Fruit fly (Drosophila melanogaster): ENCODE results near the gene Nelf-E.

Gene Nelf-E

dm6 chr3L:8616935-8617334 is 16.3 kb upstream of the Nelf-E start, which contains the start of gene S-Lap1:
TSS of gene S-Lap1 (plus strand) at chr3L:8617235.
- TF ChIP-seq Jra (GFP tag; optimal IDR thresholded peaks at IDR 0.05) (no peak), Rel (GFP tag; optimal IDR thresholded peaks at IDR 0.05) (no peak), Rel (tag; optimal IDR thresholded peaks at IDR 0.05) (no peak), Hr83 (GFP tag; optimal IDR thresholded peaks at IDR 0.05; ENCODE audit: poor library complexity, severe bottlenecking) (no peak), lola (GFP tag; optimal IDR thresholded peaks at IDR 0.05) (no peak), sage (GFP tag; optimal IDR thresholded peaks at IDR 0.05) (no peak), Hr78 (GFP tag; optimal IDR thresholded peaks at IDR 0.05) (no peak), brk (GFP tag; optimal IDR thresholded peaks at IDR 0.05) (no peak), ey (GFP tag; optimal IDR thresholded peaks at IDR 0.05) (no peak), psq (GFP tag; optimal IDR thresholded peaks at IDR 0.05) (no peak), CG32264 (GFP tag; optimal IDR thresholded peaks at IDR 0.05) (no peak), GATAd (GFP tag; optimal IDR thresholded peaks at IDR 0.05) (no peak), pan (optimal IDR thresholded peaks at IDR 0.05) (no peak), HLH106 (tag; optimal IDR thresholded peaks at IDR 0.05) (no peak), rgr (GFP tag; optimal IDR thresholded peaks at IDR 0.05) (no peak), dsf (GFP tag; optimal IDR thresholded peaks at IDR 0.05; ENCODE audit: borderline replicate concordance) (no peak), Sp1 (GFP tag; optimal IDR thresholded peaks at IDR 0.05) (no peak), sv (GFP tag; optimal IDR thresholded peaks at IDR 0.05) (no peak), h (GFP tag; optimal IDR thresholded peaks at IDR 0.05) (no peak), dmrt93B (GFP tag; optimal IDR thresholded peaks at IDR 0.05) (no peak), Dfd (GFP tag; optimal IDR thresholded peaks at IDR 0.05) (no peak)

dm6 chr3L:8607449-8607848 is 6.8 kb upstream of the Nelf-E start:
- TF ChIP-seq h (GFP tag; optimal IDR thresholded peaks at IDR 0.05) (peak; percentile 20), foxo (GFP tag; optimal IDR thresholded peaks at IDR 0.05) (peak in 1 of 2 experiments; percentile 21), ey (GFP tag; optimal IDR thresholded peaks at IDR 0.05) (peak; percentile 34), CG9705 (GFP tag; optimal IDR thresholded peaks at IDR 0.05) (no peak), jim (GFP tag; optimal IDR thresholded peaks at IDR 0.05) (no peak), sv (GFP tag; optimal IDR thresholded peaks at IDR 0.05) (no peak), fru (GFP tag; optimal IDR thresholded peaks at IDR 0.05) (peak; percentile 15), CG32264 (GFP tag; optimal IDR thresholded peaks at IDR 0.05) (no peak), sage (GFP tag; optimal IDR thresholded peaks at IDR 0.05) (no peak), Hr83 (GFP tag; optimal IDR thresholded peaks at IDR 0.05; ENCODE audit: poor library complexity, severe bottlenecking) (no peak), rgr (GFP tag; optimal IDR thresholded peaks at IDR 0.05) (no peak), Myc (optimal IDR thresholded peaks at IDR 0.05) (no peak), psq (GFP tag; optimal IDR thresholded peaks at IDR 0.05) (no peak), Abd-B (GFP tag; optimal IDR thresholded peaks at IDR 0.05) (no peak), Rel (GFP tag; optimal IDR thresholded peaks at IDR 0.05) (no peak), Rel (tag; optimal IDR thresholded peaks at IDR 0.05) (no peak), Mio (GFP tag; optimal IDR thresholded peaks at IDR 0.05) (no peak), N (GFP tag; optimal IDR thresholded peaks at IDR 0.05) (no peak), pan (optimal IDR thresholded peaks at IDR 0.05) (no peak), Hnf4 (GFP tag; optimal IDR thresholded peaks at IDR 0.05) (no peak), Dif (GFP tag; optimal IDR thresholded peaks at IDR 0.05; ENCODE audit: partially characterized antibody) (no peak), brk (GFP tag; optimal IDR thresholded peaks at IDR 0.05) (no peak), Jra (GFP tag; optimal IDR thresholded peaks at IDR 0.05) (no peak), woc (GFP tag; optimal IDR thresholded peaks at IDR 0.05) (no peak)

DNA sequence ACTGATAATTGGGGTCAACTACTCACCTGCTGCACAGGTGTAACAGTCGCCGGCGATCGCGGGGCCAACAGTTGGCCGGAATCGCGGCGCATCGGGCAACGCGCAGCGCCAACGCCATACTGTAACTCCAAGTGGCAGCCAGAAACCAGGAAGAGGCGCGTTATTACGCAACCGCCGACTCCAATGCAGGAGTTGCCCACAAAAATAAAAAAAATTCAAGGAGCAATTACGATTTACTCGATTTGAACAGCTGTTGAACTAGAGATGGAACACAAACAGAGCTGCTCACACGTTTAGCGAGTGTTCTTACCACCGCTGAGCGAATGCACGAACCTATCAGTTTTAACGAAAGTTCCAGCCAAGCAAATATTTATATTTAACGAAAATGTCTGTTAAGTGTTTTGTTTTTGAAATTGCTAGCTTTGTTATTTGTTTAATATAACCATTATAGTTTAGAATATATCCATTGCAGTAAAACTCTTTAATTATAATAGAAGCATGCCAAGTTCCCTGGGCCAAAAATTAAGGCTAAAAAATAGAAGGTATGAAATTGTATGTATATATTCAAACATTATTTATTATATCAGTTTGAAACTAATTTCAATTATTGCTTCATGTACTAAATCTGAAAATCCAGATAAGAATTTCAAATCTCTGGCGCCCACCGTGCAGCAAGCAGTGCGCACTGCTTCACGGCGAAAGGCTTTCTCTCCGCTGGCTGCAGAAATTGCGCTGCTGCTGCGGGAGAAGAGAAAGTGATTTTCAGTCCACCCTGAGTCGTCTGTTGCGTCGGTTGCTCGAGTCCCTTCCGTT is 3.4 kb upstream of the Nelf-E start, which contains the start of the genes CG5989 and CG6282:
TSS of gene CG5989 (minus strand) at position 270 of the 813 bp plus-strand sequence.
TSS of gene CG6282 (plus strand) at position 778 of the 813 bp plus-strand sequence.
- TF ChIP-seq dmrt93B (GFP tag; optimal IDR thresholded peaks at IDR 0.05) (no peak), Myc (optimal IDR thresholded peaks at IDR 0.05) (peak; percentile 61), sv (GFP tag; optimal IDR thresholded peaks at IDR 0.05) (peak; percentile 8)

DNA sequence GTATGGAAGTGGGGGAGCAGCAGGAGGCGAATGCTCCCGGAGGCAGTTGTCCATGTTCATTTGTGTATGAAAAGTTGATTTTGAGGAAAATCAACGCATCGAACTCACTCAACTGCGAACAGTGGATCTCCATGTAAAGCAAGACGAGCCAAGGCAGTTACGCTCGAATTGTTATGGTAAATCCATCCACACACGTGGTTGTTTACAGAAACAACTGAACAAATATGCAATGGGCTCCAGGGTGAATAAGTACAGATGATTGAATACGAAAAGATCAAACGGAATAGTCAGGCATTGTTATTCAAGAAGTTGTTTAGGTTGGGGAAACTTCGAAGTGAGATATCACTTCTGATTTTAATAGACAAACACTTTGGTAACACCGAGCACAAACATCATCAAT is 16.6 kb downstream of the Nelf-E start:
- TF ChIP-seq Hr83 (GFP tag; optimal IDR thresholded peaks at IDR 0.05; ENCODE audit: poor library complexity, severe bottlenecking) (peak; percentile 47), rgr (GFP tag; optimal IDR thresholded peaks at IDR 0.05) (peak; percentile 3), Dif (GFP tag; optimal IDR thresholded peaks at IDR 0.05; ENCODE audit: partially characterized antibody) (no peak)
